Worm (Caenorhabditis elegans): ENCODE measurements around the gene cyp-33C9.

The cyp-33C9 gene

ce11 chrV:3118167-3118566 is 23.8 kb upstream of the cyp-33C9 start, which contains the start of gene clec-210:
Gene clec-210 (plus strand): TSS chrV:3118377.
- no peak for TF ChIP-seq nhr-28 (tag; optimal IDR thresholded peaks at IDR 0.05)
- no peak for TF ChIP-seq hlh-1 (tag; optimal IDR thresholded peaks at IDR 0.05)
- TF ChIP-seq nhr-76 (tag; optimal IDR thresholded peaks at IDR 0.05), result no peak
- no peak for TF ChIP-seq lin-13 (tag; optimal IDR thresholded peaks at IDR 0.05)
- no peak for TF ChIP-seq ceh-83 (GFP tag; optimal IDR thresholded peaks at IDR 0.05)
- no peak for TF ChIP-seq flh-1 (GFP tag; optimal IDR thresholded peaks at IDR 0.05)
- TF ChIP-seq ceh-43 (GFP tag; optimal IDR thresholded peaks at IDR 0.05), result no peak
- no peak for TF ChIP-seq lin-32 (GFP tag; optimal IDR thresholded peaks at IDR 0.05)
- TF ChIP-seq elt-1 (tag; optimal IDR thresholded peaks at IDR 0.05; ENCODE audit: borderline replicate concordance, insufficient read depth), result no peak
- TF ChIP-seq blmp-1 (tag; optimal IDR thresholded peaks at IDR 0.05), result no peak
- TF ChIP-seq mep-1 (tag; optimal IDR thresholded peaks at IDR 0.05), result no peak
- TF ChIP-seq ceh-39 (tag; optimal IDR thresholded peaks at IDR 0.05), result no peak
- TF ChIP-seq sem-2 (GFP tag; optimal IDR thresholded peaks at IDR 0.05), result no peak
- no peak for TF ChIP-seq lsy-2 (tag; optimal IDR thresholded peaks at IDR 0.05)
- no peak for TF ChIP-seq drap-1 (GFP tag; optimal IDR thresholded peaks at IDR 0.05)
- no peak for TF ChIP-seq M03D4.4 (tag; optimal IDR thresholded peaks at IDR 0.05)

- TF ChIP-seq hlh-1 (tag; optimal IDR thresholded peaks at IDR 0.05) (no peak), nhr-2 (tag; optimal IDR thresholded peaks at IDR 0.05) (no peak), unc-39 (tag; optimal IDR thresholded peaks at IDR 0.05) (no peak), ceh-43 (GFP tag; optimal IDR thresholded peaks at IDR 0.05) (no peak), M03D4.4 (tag; optimal IDR thresholded peaks at IDR 0.05) (no peak), nhr-12 (tag; optimal IDR thresholded peaks at IDR 0.05) (no peak), nhr-237 (tag; optimal IDR thresholded peaks at IDR 0.05) (no peak), unc-120 (tag; optimal IDR thresholded peaks at IDR 0.05; ENCODE audit: poor library complexity, severe bottlenecking) (no peak), bed-3 (GFP tag; optimal IDR thresholded peaks at IDR 0.05) (no peak)
Observed at ce11 chrV:3114973-3115372, 20.6 kb upstream of the cyp-33C9 start, which contains the start of gene Y73C8C.3. Gene Y73C8C.3 (plus strand): TSS chrV:3115273.

- no peak for TF ChIP-seq snpc-4 (tag; optimal IDR thresholded peaks at IDR 0.05)
- no peak for TF ChIP-seq M03D4.4 (tag; optimal IDR thresholded peaks at IDR 0.05)
- TF ChIP-seq ham-2 (GFP tag; optimal IDR thresholded peaks at IDR 0.05), result no peak
- no peak for TF ChIP-seq unc-39 (tag; optimal IDR thresholded peaks at IDR 0.05)
- TF ChIP-seq nhr-76 (tag; optimal IDR thresholded peaks at IDR 0.05), result no peak
- no peak for TF ChIP-seq nhr-237 (tag; optimal IDR thresholded peaks at IDR 0.05)
- TF ChIP-seq sem-2 (GFP tag; optimal IDR thresholded peaks at IDR 0.05), result no peak
- no peak for TF ChIP-seq nhr-12 (tag; optimal IDR thresholded peaks at IDR 0.05)
- no peak for TF ChIP-seq ztf-11 (tag; optimal IDR thresholded peaks at IDR 0.05)
- no peak for TF ChIP-seq mls-2 (tag; optimal IDR thresholded peaks at IDR 0.05)
Observed at ce11 chrV:3113751-3114150, 19.4 kb upstream of the cyp-33C9 start, which contains the start of gene Y73C8C.8. Gene Y73C8C.8 (minus strand): TSS chrV:3113851.

DNA sequence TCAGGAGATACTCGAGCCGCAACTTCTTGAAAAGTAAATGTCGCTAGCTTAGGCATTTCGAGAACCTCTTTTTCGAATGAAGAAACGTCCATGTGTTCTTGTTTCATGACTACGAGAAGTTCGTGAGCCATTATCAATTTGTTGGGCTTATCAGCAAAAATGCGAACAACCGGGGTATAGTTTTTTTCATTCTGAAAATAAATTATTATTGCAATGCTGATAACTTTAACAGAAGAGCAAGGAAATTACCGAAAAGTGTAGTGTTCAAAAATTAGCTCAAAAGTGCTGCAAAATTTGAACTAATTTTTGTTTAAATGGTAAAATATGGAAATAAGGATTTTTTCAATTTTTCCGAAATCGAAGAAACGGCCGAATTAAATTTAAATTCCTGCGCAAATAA is 17.8 kb upstream of the cyp-33C9 start:
- no peak for TF ChIP-seq ham-2 (GFP tag; optimal IDR thresholded peaks at IDR 0.05)
- no peak for TF ChIP-seq tbx-8 (GFP tag; optimal IDR thresholded peaks at IDR 0.05)
- no peak for TF ChIP-seq cnd-1 (tag; optimal IDR thresholded peaks at IDR 0.05)

- TF ChIP-seq nhr-237 (tag; optimal IDR thresholded peaks at IDR 0.05) (no peak), M03D4.4 (tag; optimal IDR thresholded peaks at IDR 0.05) (no peak), unc-120 (tag; optimal IDR thresholded peaks at IDR 0.05; ENCODE audit: poor library complexity, severe bottlenecking) (no peak), lin-32 (GFP tag; optimal IDR thresholded peaks at IDR 0.05) (no peak), flh-1 (GFP tag; optimal IDR thresholded peaks at IDR 0.05) (no peak), sem-2 (GFP tag; optimal IDR thresholded peaks at IDR 0.05) (no peak), nhr-76 (tag; optimal IDR thresholded peaks at IDR 0.05) (no peak), sptf-1 (tag; optimal IDR thresholded peaks at IDR 0.05) (no peak), tbx-8 (GFP tag; optimal IDR thresholded peaks at IDR 0.05) (no peak), lin-13 (tag; optimal IDR thresholded peaks at IDR 0.05) (no peak), blmp-1 (tag; optimal IDR thresholded peaks at IDR 0.05) (no peak), pha-4 (tag; optimal IDR thresholded peaks at IDR 0.05) (no peak)
Observed at ce11 chrV:3107450-3107849, 13.1 kb upstream of the cyp-33C9 start, which contains the start of gene str-68. Gene str-68 (minus strand): TSS chrV:3107550.

DNA sequence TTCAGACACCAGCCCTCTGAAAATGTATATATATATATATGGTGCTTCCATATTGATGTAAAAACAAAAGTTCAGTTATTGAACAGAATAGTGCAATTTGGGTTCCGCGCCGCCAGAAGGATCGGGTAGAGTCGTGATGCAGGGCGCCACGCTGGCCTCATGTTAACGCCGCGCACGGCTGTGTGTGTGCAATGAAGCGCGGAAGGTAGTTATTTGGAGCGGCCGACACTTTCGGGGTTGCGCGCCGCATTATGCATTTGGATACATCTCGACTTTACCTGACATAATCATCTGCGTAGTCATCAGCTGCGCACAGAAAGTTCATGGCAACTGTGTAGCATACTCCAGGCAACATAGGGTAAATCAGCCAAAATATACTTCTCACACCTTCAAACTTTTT is 12.4 kb upstream of the cyp-33C9 start:
- no peak for TF ChIP-seq pha-4 (tag; optimal IDR thresholded peaks at IDR 0.05)
- TF ChIP-seq nhr-28 (tag; optimal IDR thresholded peaks at IDR 0.05), result no peak
- TF ChIP-seq blmp-1 (tag; optimal IDR thresholded peaks at IDR 0.05), result no peak
- TF ChIP-seq sptf-1 (tag; optimal IDR thresholded peaks at IDR 0.05), result no peak
- TF ChIP-seq sem-2 (GFP tag; optimal IDR thresholded peaks at IDR 0.05), result no peak
- no peak for TF ChIP-seq unc-120 (tag; optimal IDR thresholded peaks at IDR 0.05; ENCODE audit: poor library complexity, severe bottlenecking)
- no peak for TF ChIP-seq mep-1 (tag; optimal IDR thresholded peaks at IDR 0.05)
- TF ChIP-seq ztf-11 (tag; optimal IDR thresholded peaks at IDR 0.05), result no peak
- TF ChIP-seq unc-62 (GFP tag; optimal IDR thresholded peaks at IDR 0.05), result no peak
- TF ChIP-seq nhr-2 (tag; optimal IDR thresholded peaks at IDR 0.05), result no peak
- no peak for TF ChIP-seq mls-2 (tag; optimal IDR thresholded peaks at IDR 0.05)

All from whole organism, mixed stage, embryonic.